Fruit fly (Drosophila melanogaster): ENCODE measurements around the gene CG12795.

dm6 chr2L:3426669-3427232 is 25.5 kb upstream of the CG12795 start, which contains the start of gene Pgant2:
- no peak for TF ChIP-seq h (optimal IDR thresholded peaks at IDR 0.05)
- TF ChIP-seq psq (optimal IDR thresholded peaks at IDR 0.05): no peak
- TF ChIP-seq insv (optimal IDR thresholded peaks at IDR 0.05): no peak
- no peak for TF ChIP-seq ttk (optimal IDR thresholded peaks at IDR 0.05)

Data from Kc167 (cell line).